Fruit fly (Drosophila melanogaster) Kc167 (cell line): ENCODE data around the gene CG8236.

Experiments
- Myc ChIP-seq: fragments of >200 bp; optimal IDR thresholded peaks from 2 replicates; lab custom pipeline; 2017; ENCODE audit warnings: missing external identifiers
- Sin3A ChIP-seq: fragments of >200 bp; optimal IDR thresholded peaks from 2 replicates; lab custom pipeline; 2018; ENCODE audit warnings: missing external identifiers
- h ChIP-seq: fragments of >200 bp; optimal IDR thresholded peaks from 3 replicates; lab custom pipeline; 2018; ENCODE audit warnings: missing external identifiers
- insv ChIP-seq: fragments of >200 bp; optimal IDR thresholded peaks from 3 replicates; lab custom pipeline; 2018; ENCODE audit warnings: missing external identifiers
- psq ChIP-seq: fragments of >200 bp; optimal IDR thresholded peaks from 2 replicates; lab custom pipeline; 2017; ENCODE audit warnings: missing external identifiers
- ttk ChIP-seq: sonication (Bioruptor generic); optimal IDR thresholded peaks from 2 replicates; lab custom pipeline; 2017; ENCODE audit warnings: missing external identifiers

DNA sequence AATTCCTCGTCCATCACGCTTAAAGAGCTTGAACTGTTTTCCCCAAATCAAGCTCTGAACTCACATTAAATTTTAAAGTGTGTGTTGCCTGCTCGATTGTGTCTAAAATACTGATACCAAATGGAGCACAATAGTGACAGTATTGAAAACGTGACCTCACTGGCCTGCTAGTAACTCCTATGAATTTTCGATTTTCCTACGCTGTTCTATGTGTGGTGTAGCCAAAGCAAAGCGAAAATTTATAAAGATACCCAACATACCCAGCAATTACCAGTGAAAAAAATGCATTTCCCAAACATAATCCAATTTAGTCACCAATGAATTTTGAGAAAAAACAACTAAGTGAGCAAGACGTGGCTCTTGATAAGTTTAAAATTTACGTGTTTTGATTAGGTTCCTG is 10.6 kb downstream of the CG8236 start, which contains the start of gene CG33191:
- TF ChIP-seq psq (lab: Kevin White, UChicago), result no peak
- TF ChIP-seq ttk (lab: Kevin White, UChicago), result no peak
- no peak for TF ChIP-seq Sin3A (lab: Kevin White, UChicago)
- no peak for TF ChIP-seq h (lab: Kevin White, UChicago)
- no peak for TF ChIP-seq Myc (lab: Kevin White, UChicago)
- no peak for TF ChIP-seq insv (lab: Kevin White, UChicago)
